Worm (Caenorhabditis elegans) whole organism, young adult: ENCODE data around the gene srz-71.

Experiments
- B0261.1 ChIP-seq: sonication (generic microtip); optimal IDR thresholded peaks from 2 replicates; lab custom pipeline; 2016; ENCODE audit warnings: mild to moderate bottlenecking, missing genetic modification characterization, moderate library complexity, missing compliant biosample characterization
- Y67H2A.10 ChIP-seq: fragments of 200-800 bp; sonication (Bioruptor generic); conservative IDR thresholded peaks from 2 replicates; pipeline ENCODE4 v1.3.6; 2022; ENCODE audit warnings: missing genetic modification reagents, missing genetic modification characterization, missing compliant biosample characterization
- Y79H2A.3 ChIP-seq: fragments of 200-800 bp; sonication (Bioruptor generic); conservative IDR thresholded peaks from 2 replicates; pipeline ENCODE4 v1.3.6; 2022; ENCODE audit warnings: missing genetic modification reagents, missing genetic modification characterization, missing compliant biosample characterization
- athp-1 ChIP-seq: sonication (generic microtip); optimal IDR thresholded peaks from 2 replicates; lab custom pipeline; 2017; ENCODE audit warnings: mild to moderate bottlenecking, missing genetic modification characterization, missing compliant biosample characterization
- ets-4 ChIP-seq: fragments of 200-800 bp; sonication (Bioruptor generic); optimal IDR thresholded peaks from 2 replicates; lab custom pipeline; 2018; ENCODE audit warnings: mild to moderate bottlenecking, missing genetic modification characterization, missing compliant biosample characterization
- gei-17 ChIP-seq: fragments of 200-800 bp; sonication (Bioruptor generic); optimal IDR thresholded peaks from 2 replicates; lab custom pipeline; 2018; ENCODE audit warnings: mild to moderate bottlenecking, missing genetic modification characterization, missing compliant biosample characterization
- let-526 ChIP-seq: fragments of 200-800 bp; sonication (Bioruptor generic); IDR thresholded peaks from 2 replicates; pipeline ENCODE4 v1.3.6; 2022; ENCODE audit warnings: missing genetic modification reagents, missing genetic modification characterization, missing compliant biosample characterization
- madf-6 ChIP-seq: fragments of 200-800 bp; sonication (Bioruptor generic); IDR thresholded peaks from 2 replicates; pipeline ENCODE4 v1.3.6; 2022; ENCODE audit warnings: missing genetic modification reagents, missing genetic modification characterization, missing compliant biosample characterization
- nfya-2 ChIP-seq: fragments of 200-800 bp; sonication (Bioruptor generic); IDR thresholded peaks from 2 replicates; pipeline ENCODE4 v1.3.6; 2022; ENCODE audit warnings: missing genetic modification reagents, missing genetic modification characterization, missing compliant biosample characterization
- pha-4 ChIP-seq: fragments of 150-350 bp; sonication (generic microtip); optimal IDR thresholded peaks from 2 replicates; lab custom pipeline; 2014; ENCODE audit warnings: missing biosample characterization, missing genetic modification reagents, missing genetic modification characterization
- snpc-4 ChIP-seq, 5 experiments: fragments of 150-350 bp in 1 of 5; sonication (generic microtip) in 4 of 5; optimal IDR thresholded peaks; 2 replicates each; lab custom pipeline; 2014 to 2018; ENCODE audit warnings: missing genetic modification characterization in 5 of 5, missing biosample characterization in 3 of 5, antibody characterized with exemption in 2 of 5, mild to moderate bottlenecking in 2 of 5, missing compliant biosample characterization in 2 of 5, missing genotype in 2 of 5, moderate library complexity in 2 of 5, missing genetic modification reagents in 1 of 5
- somi-1 ChIP-seq: fragments of 200-800 bp; sonication (Bioruptor generic); optimal IDR thresholded peaks from 2 replicates; lab custom pipeline; 2018; ENCODE audit warnings: mild to moderate bottlenecking, missing genetic modification characterization, missing compliant biosample characterization
- tbx-9 ChIP-seq: sonication (generic microtip); optimal IDR thresholded peaks from 2 replicates; lab custom pipeline; 2016; ENCODE audit warnings: borderline replicate concordance, missing genetic modification characterization, inconsistent platforms, missing compliant biosample characterization

DNA sequence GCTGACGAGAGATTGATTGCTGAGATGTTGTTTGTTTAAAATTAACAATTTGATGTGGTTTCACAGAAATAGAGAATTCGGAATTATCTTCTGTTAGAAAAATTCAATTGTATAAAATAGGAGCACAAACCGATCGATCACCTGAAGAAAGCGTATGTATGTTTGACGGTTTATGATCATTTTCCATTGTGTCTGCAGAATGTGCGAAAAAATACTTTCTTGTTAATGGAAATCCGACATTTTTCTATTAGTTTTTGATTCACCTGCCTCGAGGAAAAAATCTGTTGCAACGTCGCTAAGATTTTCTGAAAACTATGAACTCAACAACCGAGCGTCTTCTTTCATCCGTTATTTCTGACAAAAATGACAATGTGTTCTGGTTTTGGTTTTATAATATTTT lies 4.0 kb downstream of the srz-71 start, which contains the start of gene C35D6.13:
- no peak for TF ChIP-seq let-526 (GFP tag; lab: Robert Waterston, UW)
- TF ChIP-seq pha-4 (tag; lab: Kevin White, UChicago) = no peak
- TF ChIP-seq somi-1 (GFP tag; lab: Kevin White, UChicago) = no peak
- no peak for TF ChIP-seq Y67H2A.10 (GFP tag; lab: Robert Waterston, UW)
- TF ChIP-seq gei-17 (GFP tag; lab: Kevin White, UChicago) = no peak
- no peak for TF ChIP-seq snpc-4 (GFP tag; optimal IDR thresholded peaks at IDR 0.05; lab: Kevin White, UChicago)
- no peak for TF ChIP-seq snpc-4 (tag; optimal IDR thresholded peaks at IDR 0.05; lab: Kevin White, UChicago)
- TF ChIP-seq madf-6 (GFP tag; lab: Robert Waterston, UW) = no peak
- no peak for TF ChIP-seq nfya-2 (GFP tag; lab: Robert Waterston, UW)
- TF ChIP-seq B0261.1 (tag; lab: Kevin White, UChicago) = no peak
- TF ChIP-seq athp-1 (tag; lab: Kevin White, UChicago) = no peak
- no peak for TF ChIP-seq tbx-9 (tag; lab: Kevin White, UChicago)
- TF ChIP-seq ets-4 = no peak
- no peak for TF ChIP-seq Y79H2A.3 (GFP tag; lab: Robert Waterston, UW)
